Worm (Caenorhabditis elegans) whole organism, L4 larva: Measurements from ENCODE around the gene K05F6.4.
"Not testable (repeated sequence)": the region's sequence is repeated elsewhere in the genome, so short reads cannot be mapped to it uniquely, and the experiment has no call there.

Experiments used
- F26F4.8 ChIP-seq: fragments of 200-800 bp; sonication (Bioruptor generic); conservative IDR thresholded peaks from 2 replicates; pipeline ENCODE4 v1.3.6; 2022; ENCODE audit warnings: missing genetic modification characterization, missing compliant biosample characterization
- F44E2.7 ChIP-seq: fragments of 200-800 bp; sonication (Bioruptor generic); IDR thresholded peaks from 2 replicates; pipeline ENCODE4 v2.1.2; 2022; ENCODE audit warnings: missing genetic modification characterization, missing compliant biosample characterization
- F49E8.2 ChIP-seq: sonication (generic microtip); optimal IDR thresholded peaks from 2 replicates; lab custom pipeline; 2016; ENCODE audit warnings: missing compliant biosample characterization, mild to moderate bottlenecking, missing genetic modification characterization, borderline replicate concordance
- T20F7.1 ChIP-seq: fragments of 200-800 bp; sonication (Bioruptor generic); optimal IDR thresholded peaks from 2 replicates; lab custom pipeline; 2018; ENCODE audit warnings: mild to moderate bottlenecking, missing genetic modification characterization, missing compliant biosample characterization
- Y105C5A.15 ChIP-seq: fragments of 200-800 bp; sonication (Bioruptor generic); IDR thresholded peaks from 2 replicates; pipeline ENCODE4 v1.3.6; 2022; ENCODE audit warnings: missing genetic modification characterization, missing compliant biosample characterization
- Y5F2A.4 ChIP-seq: fragments of 200-800 bp; sonication (Bioruptor generic); optimal IDR thresholded peaks from 2 replicates; lab custom pipeline; 2018; ENCODE audit warnings: mild to moderate bottlenecking, missing genetic modification characterization, missing compliant biosample characterization
- Y75B8A.6 ChIP-seq: fragments of 200-800 bp; sonication (Bioruptor generic); IDR thresholded peaks from 2 replicates; pipeline ENCODE4 v1.3.6; 2022; ENCODE audit warnings: missing genetic modification reagents, missing genetic modification characterization, missing compliant biosample characterization
- arid-1 ChIP-seq: fragments of 200-800 bp; sonication (Bioruptor generic); conservative IDR thresholded peaks from 2 replicates; pipeline ENCODE4 v1.3.6; 2022; ENCODE audit warnings: missing genetic modification reagents, missing genetic modification characterization, missing compliant biosample characterization
- ceh-28 ChIP-seq: fragments of 150-350 bp; optimal IDR thresholded peaks from 2 replicates; lab custom pipeline; 2014; ENCODE audit warnings: missing biosample characterization, missing genetic modification reagents, missing genetic modification characterization
- ceh-32 ChIP-seq: sonication (generic microtip); optimal IDR thresholded peaks from 2 replicates; lab custom pipeline; 2016; ENCODE audit warnings: mild to moderate bottlenecking, missing genetic modification characterization, missing compliant biosample characterization; ENCODE audit not compliant: poor library complexity
- ceh-82 ChIP-seq: sonication (generic microtip); optimal IDR thresholded peaks from 2 replicates; lab custom pipeline; 2017; ENCODE audit warnings: missing biosample characterization, missing genetic modification characterization
- cey-2 ChIP-seq: sonication (generic microtip); optimal IDR thresholded peaks from 3 replicates; lab custom pipeline; 2017; ENCODE audit warnings: missing genetic modification characterization, mild to moderate bottlenecking, missing compliant biosample characterization, antibody characterized with exemption, borderline replicate concordance; ENCODE audit not compliant: insufficient read depth
- daf-16 ChIP-seq, 3 experiments: sonication (generic microtip); optimal IDR thresholded peaks; 2 replicates each; lab custom pipeline; 2016 to 2017; ENCODE audit warnings: missing genetic modification characterization in 3 of 3, missing genetic modification reagents in 3 of 3, mild to moderate bottlenecking in 2 of 3, missing compliant biosample characterization in 2 of 3, missing biosample characterization in 1 of 3, moderate library complexity in 1 of 3
- dmd-6 ChIP-seq: fragments of 200-800 bp; sonication (Bioruptor generic); IDR thresholded peaks from 2 replicates; pipeline ENCODE4 v1.3.6; 2022; ENCODE audit warnings: missing genetic modification reagents, missing genetic modification characterization, missing compliant biosample characterization
- dve-1 ChIP-seq: sonication (generic microtip); optimal IDR thresholded peaks from 2 replicates; lab custom pipeline; 2017; ENCODE audit warnings: antibody characterized with exemption, mild to moderate bottlenecking, missing genetic modification characterization, missing compliant biosample characterization; ENCODE audit not compliant: insufficient read depth
- egl-27 ChIP-seq: sonication (generic microtip); optimal IDR thresholded peaks from 3 replicates; lab custom pipeline; 2017; ENCODE audit warnings: missing biosample characterization, missing genetic modification reagents, missing genetic modification characterization
- fos-1 ChIP-seq: fragments of 150-350 bp; optimal IDR thresholded peaks from 2 replicates; lab custom pipeline; 2014; ENCODE audit warnings: missing biosample characterization, missing genetic modification characterization
- hif-1 ChIP-seq, 2 experiments: sonication (generic microtip); optimal IDR thresholded peaks; 2 replicates each; lab custom pipeline; 2016 to 2017; ENCODE audit warnings: missing compliant biosample characterization in 2 of 2, missing genetic modification characterization in 2 of 2, missing genetic modification reagents in 2 of 2, missing genotype in 2 of 2, mild to moderate bottlenecking in 1 of 2
- hlh-30 ChIP-seq: sonication (generic microtip); optimal IDR thresholded peaks from 2 replicates; lab custom pipeline; 2017; ENCODE audit warnings: antibody characterized with exemption, mild to moderate bottlenecking, missing genetic modification characterization, missing compliant biosample characterization; ENCODE audit not compliant: insufficient read depth
- hmg-1.1 ChIP-seq: fragments of 200-800 bp; sonication (Bioruptor generic); IDR thresholded peaks from 2 replicates; pipeline ENCODE4 v1.3.6; 2022; ENCODE audit warnings: missing genetic modification reagents, missing genetic modification characterization, missing compliant biosample characterization
- lin-13 ChIP-seq: fragments of 150-350 bp; optimal IDR thresholded peaks from 2 replicates; lab custom pipeline; 2014; ENCODE audit warnings: missing biosample characterization, missing genetic modification reagents, missing genetic modification characterization
- lin-15B ChIP-seq: fragments of 150-350 bp; sonication (generic microtip); optimal IDR thresholded peaks from 3 replicates; lab custom pipeline; 2014; ENCODE audit warnings: missing biosample characterization, missing genetic modification characterization
- lin-29 ChIP-seq: fragments of 200-800 bp; sonication (Bioruptor generic); IDR thresholded peaks from 2 replicates; pipeline ENCODE4 v1.3.6; 2022; ENCODE audit warnings: missing genetic modification reagents, missing genetic modification characterization, missing compliant biosample characterization
- mdl-1 ChIP-seq, 2 experiments: fragments of 150-350 bp in 1 of 2; sonication (generic microtip) in 1 of 2; optimal IDR thresholded peaks; 2 replicates each; lab custom pipeline; 2014 to 2017; ENCODE audit warnings: missing biosample characterization in 2 of 2, missing genetic modification characterization in 2 of 2
- mep-1 ChIP-seq: fragments of 150-350 bp; sonication (generic microtip); optimal IDR thresholded peaks from 3 replicates; lab custom pipeline; 2014; ENCODE audit warnings: missing biosample characterization, missing genetic modification characterization
- mes-2 ChIP-seq: sonication (generic microtip); optimal IDR thresholded peaks from 2 replicates; lab custom pipeline; 2016; ENCODE audit warnings: missing genotype, mild to moderate bottlenecking, missing genetic modification characterization, missing compliant biosample characterization; ENCODE audit not compliant: poor library complexity, severe bottlenecking
- mxl-3 ChIP-seq: fragments of 200-800 bp; sonication (Bioruptor generic); optimal IDR thresholded peaks from 2 replicates; lab custom pipeline; 2018; ENCODE audit warnings: mild to moderate bottlenecking, missing genetic modification characterization, missing compliant biosample characterization
- nhr-11 ChIP-seq: fragments of 150-350 bp; optimal IDR thresholded peaks from 2 replicates; lab custom pipeline; 2014; ENCODE audit warnings: missing biosample characterization, missing genetic modification characterization
- nhr-237 ChIP-seq: sonication (generic microtip); optimal IDR thresholded peaks from 2 replicates; lab custom pipeline; 2017; ENCODE audit warnings: missing biosample characterization, missing genetic modification characterization
- nhr-25 ChIP-seq: sonication (generic microtip); optimal IDR thresholded peaks from 2 replicates; lab custom pipeline; 2017; ENCODE audit warnings: missing genetic modification characterization, mild to moderate bottlenecking, missing compliant biosample characterization, antibody characterized with exemption, moderate library complexity, borderline replicate concordance; ENCODE audit not compliant: insufficient read depth
- nhr-28 ChIP-seq: fragments of 150-350 bp; optimal IDR thresholded peaks from 2 replicates; lab custom pipeline; 2014; ENCODE audit warnings: missing biosample characterization, missing genetic modification characterization
- pha-4 ChIP-seq, 2 experiments: fragments of 150-350 bp in 1 of 2; fragments of 200-800 bp in 1 of 2; sonication (Bioruptor generic) in 1 of 2; IDR thresholded peaks in 1 of 2; optimal IDR thresholded peaks in 1 of 2; 2 replicates each; pipeline versions ENCODE4 v1.3.6 to Lab custom; 2014 to 2022; ENCODE audit warnings: missing genetic modification characterization in 2 of 2, missing genetic modification reagents in 2 of 2, missing biosample characterization in 1 of 2, missing compliant biosample characterization in 1 of 2
- pqm-1 ChIP-seq: sonication (generic microtip); optimal IDR thresholded peaks from 2 replicates; lab custom pipeline; 2017; ENCODE audit warnings: missing biosample characterization, missing genetic modification characterization
- rbr-2 ChIP-seq: sonication (generic microtip); optimal IDR thresholded peaks from 2 replicates; lab custom pipeline; 2016; ENCODE audit warnings: missing genotype, missing genetic modification characterization, missing compliant biosample characterization
- sdz-12 ChIP-seq: fragments of 200-800 bp; sonication (Bioruptor generic); optimal IDR thresholded peaks from 2 replicates; lab custom pipeline; 2018; ENCODE audit warnings: mild to moderate bottlenecking, missing genetic modification characterization, missing compliant biosample characterization
- set-16 ChIP-seq: fragments of 200-800 bp; sonication (Bioruptor generic); IDR thresholded peaks from 2 replicates; pipeline ENCODE4 v1.3.6; 2022; ENCODE audit warnings: missing genetic modification reagents, missing genetic modification characterization, missing compliant biosample characterization
- skn-1 ChIP-seq: fragments of 150-350 bp; optimal IDR thresholded peaks from 2 replicates; lab custom pipeline; 2014; ENCODE audit warnings: missing biosample characterization, missing genetic modification characterization
- tag-97 ChIP-seq: fragments of 200-800 bp; sonication (Bioruptor generic); IDR thresholded peaks from 2 replicates; pipeline ENCODE4 v1.3.6; 2022; ENCODE audit warnings: missing genetic modification characterization, missing compliant biosample characterization
- tra-1 ChIP-seq: fragments of 200-800 bp; sonication (Bioruptor generic); IDR thresholded peaks from 2 replicates; pipeline ENCODE4 v1.3.6; 2022; ENCODE audit warnings: missing genetic modification reagents, missing genetic modification characterization, missing compliant biosample characterization
- zip-2 ChIP-seq: fragments of 150-350 bp; optimal IDR thresholded peaks from 2 replicates; lab custom pipeline; 2014; ENCODE audit warnings: missing biosample characterization, missing genetic modification characterization

The K05F6.4 gene

ce11 chrII:1543182-1543581 is at the start of gene K05F6.4:
K05F6.4 (plus strand) TSS chrII:1543482.
- TF ChIP-seq egl-27 (tag; lab: Kevin White, UChicago); hlh-30 (tag; lab: Kevin White, UChicago); T20F7.1 (GFP tag; lab: Kevin White, UChicago): not testable (repeated sequence)
- TF ChIP-seq, all 104 proteins: peak for 0; not testable (repeated sequence) for 104

ce11 chrII:1500286-1500840 is 42.9 kb upstream of the K05F6.4 start, which contains the start of gene emc-1:
emc-1 (minus strand) TSS chrII:1500330.
- TF ChIP-seq rbr-2 (no peak), pqm-1 (tag; lab: Kevin White, UChicago) (no peak), hif-1 (tag; optimal IDR thresholded peaks at IDR 0.05; lab: Kevin White, UChicago) (peak in 1 of 2 experiments; percentile 68), mes-2 (tag; lab: Kevin White, UChicago) (peak; percentile 59), set-16 (GFP tag; lab: Robert Waterston, UW) (no peak), F49E8.2 (tag; lab: Kevin White, UChicago) (no peak), arid-1 (GFP tag; lab: Robert Waterston, UW) (no peak)

ce11 chrII:1500959-1501358 is 42.3 kb upstream of the K05F6.4 start:
- TF ChIP-seq tra-1 (GFP tag; lab: Robert Waterston, UW) (no peak), zip-2 (no peak), tag-97 (no peak), nhr-28 (tag; lab: Kevin White, UChicago) (no peak), sdz-12 (GFP tag; lab: Kevin White, UChicago) (no peak), F44E2.7 (GFP tag; lab: Robert Waterston, UW) (no peak), ceh-28 (tag; lab: Kevin White, UChicago) (no peak), fos-1 (tag; lab: Kevin White, UChicago) (no peak), ceh-32 (tag; lab: Kevin White, UChicago) (no peak), nhr-237 (tag; lab: Kevin White, UChicago) (no peak), lin-29 (no peak), T20F7.1 (GFP tag; lab: Kevin White, UChicago) (no peak)
- TF ChIP-seq, all 104 proteins: peak for 0

ce11 chrII:1501614-1502355 is 41.5 kb upstream of the K05F6.4 start:
- TF ChIP-seq Y75B8A.6 (no peak), F49E8.2 (tag; lab: Kevin White, UChicago) (no peak), ceh-82 (no peak), Y5F2A.4 (no peak), hmg-1.1 (GFP tag; lab: Robert Waterston, UW) (peak; percentile 72), nhr-25 (tag; lab: Kevin White, UChicago) (no peak), mep-1 (tag; lab: Kevin White, UChicago) (peak; percentile 40), daf-16 (GFP tag; optimal IDR thresholded peaks at IDR 0.05; lab: Kevin White, UChicago) (peak in 1 of 2 experiments; percentile 36), daf-16 (tag; optimal IDR thresholded peaks at IDR 0.05; lab: Kevin White, UChicago) (no peak), mxl-3 (peak; percentile 65), zip-2 (no peak), mdl-1 (tag; optimal IDR thresholded peaks at IDR 0.05; lab: Kevin White, UChicago) (peak; percentile 55 to 82), dve-1 (peak; percentile 7), Y105C5A.15 (GFP tag; lab: Robert Waterston, UW) (no peak), nhr-28 (tag; lab: Kevin White, UChicago) (no peak), F26F4.8 (no peak), skn-1 (tag; lab: Kevin White, UChicago) (no peak), pha-4 (GFP tag; IDR thresholded peaks at IDR 0.05; lab: Robert Waterston, UW) (no peak), pha-4 (tag; optimal IDR thresholded peaks at IDR 0.05; lab: Kevin White, UChicago) (no peak), dmd-6 (GFP tag; lab: Robert Waterston, UW) (peak; percentile 33; the same call in 1 of the 2 replicates), lin-15B (tag; lab: Kevin White, UChicago) (no peak), lin-13 (peak; percentile 2), cey-2 (tag; lab: Kevin White, UChicago) (no peak), set-16 (GFP tag; lab: Robert Waterston, UW) (peak; percentile 78), nhr-11 (tag; lab: Kevin White, UChicago) (peak; percentile 36)
